Worm (Caenorhabditis elegans) whole organism, L4/young adult: Measurements from ENCODE around the gene srz-18.
A peak's percentile ranks its signal among the peaks of the same experiment; 100 is the strongest.

Source experiments
- W03F9.2 ChIP-seq: fragments of 150-350 bp; optimal IDR thresholded peaks from 2 replicates; lab custom pipeline; 2014; ENCODE audit warnings: missing biosample characterization, missing genetic modification characterization
- dao-5 ChIP-seq: sonication (generic microtip); optimal IDR thresholded peaks from 2 replicates; lab custom pipeline; 2016; ENCODE audit warnings: missing genotype, missing genetic modification characterization, moderate library complexity, missing compliant biosample characterization
- him-1 ChIP-seq: sonication (generic microtip); optimal IDR thresholded peaks from 2 replicates; lab custom pipeline; 2016; ENCODE audit warnings: missing genotype, missing genetic modification reagents, missing genetic modification characterization, missing compliant biosample characterization

Gene srz-18

DNA sequence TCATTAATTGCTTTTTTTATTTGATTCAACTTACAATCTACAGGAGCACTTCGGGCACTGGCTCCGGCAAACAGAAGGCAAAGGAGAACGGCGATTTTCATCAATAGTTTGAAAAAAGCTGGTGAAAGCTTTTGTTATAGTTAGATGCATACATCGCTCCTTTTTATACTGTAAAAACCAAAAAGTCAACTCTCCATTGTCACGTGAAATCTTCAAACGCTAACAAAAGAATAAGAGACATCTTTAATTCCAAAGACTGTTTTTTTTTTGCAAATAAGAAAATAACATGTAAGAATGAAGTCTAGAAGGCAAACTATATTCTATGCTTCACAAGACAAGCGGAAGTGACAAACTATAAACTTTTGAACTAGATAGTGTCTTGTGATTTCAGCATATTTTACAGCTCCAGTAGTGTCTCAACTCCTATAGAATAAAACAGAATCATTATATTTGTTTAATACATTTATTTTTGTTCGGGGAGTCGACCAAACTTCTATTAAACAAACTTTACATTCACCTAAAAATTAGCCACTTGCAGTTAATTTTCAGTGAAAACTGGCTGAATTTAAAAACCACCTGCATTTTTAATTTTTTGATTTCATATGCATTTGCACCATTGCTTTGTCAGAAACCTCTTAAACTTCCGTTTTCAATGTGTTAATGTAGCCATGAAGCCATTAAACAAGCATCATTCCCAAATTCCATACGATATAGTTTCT lies at the start of gene srz-18, which contains the start of gene F46B3.9:
TSS of gene srz-18 (plus strand) at position 669 of the 719 bp plus-strand sequence.
TSS of gene F46B3.9 (minus strand) at position 101 of the 719 bp plus-strand sequence.
- TF ChIP-seq W03F9.2 (tag; lab: Kevin White, UChicago) = no peak
- TF ChIP-seq dao-5 (tag; lab: Kevin White, UChicago) = no peak
- TF ChIP-seq him-1 (tag; lab: Kevin White, UChicago) = no peak

DNA sequence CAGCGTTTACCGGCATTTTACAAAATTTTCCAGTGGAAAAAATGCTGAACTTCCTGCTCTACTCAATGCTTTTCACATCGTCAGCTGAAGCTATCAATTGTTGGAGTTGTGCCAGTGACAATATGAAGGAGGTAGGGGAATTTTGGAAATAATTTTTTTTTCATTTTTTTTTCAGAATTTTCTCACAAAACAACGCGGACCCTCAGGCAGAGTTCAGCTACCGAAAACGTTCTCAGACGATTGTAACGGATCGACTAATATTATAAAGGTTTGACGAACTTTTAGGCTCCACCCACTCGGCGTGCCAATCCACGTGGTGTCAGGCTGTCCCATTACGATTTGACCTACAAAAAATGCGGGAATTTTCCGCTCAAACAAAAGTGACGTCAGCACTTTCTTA lies 47.0 kb upstream of the srz-18 start, which contains the start of gene F26F2.8:
TSS of gene F26F2.8 (plus strand) at position 13 of the 400 bp plus-strand sequence.
- TF ChIP-seq W03F9.2 (tag; lab: Kevin White, UChicago) = no peak
- no peak for TF ChIP-seq dao-5 (tag; lab: Kevin White, UChicago)
- TF ChIP-seq him-1 (tag; lab: Kevin White, UChicago) = no peak

DNA sequence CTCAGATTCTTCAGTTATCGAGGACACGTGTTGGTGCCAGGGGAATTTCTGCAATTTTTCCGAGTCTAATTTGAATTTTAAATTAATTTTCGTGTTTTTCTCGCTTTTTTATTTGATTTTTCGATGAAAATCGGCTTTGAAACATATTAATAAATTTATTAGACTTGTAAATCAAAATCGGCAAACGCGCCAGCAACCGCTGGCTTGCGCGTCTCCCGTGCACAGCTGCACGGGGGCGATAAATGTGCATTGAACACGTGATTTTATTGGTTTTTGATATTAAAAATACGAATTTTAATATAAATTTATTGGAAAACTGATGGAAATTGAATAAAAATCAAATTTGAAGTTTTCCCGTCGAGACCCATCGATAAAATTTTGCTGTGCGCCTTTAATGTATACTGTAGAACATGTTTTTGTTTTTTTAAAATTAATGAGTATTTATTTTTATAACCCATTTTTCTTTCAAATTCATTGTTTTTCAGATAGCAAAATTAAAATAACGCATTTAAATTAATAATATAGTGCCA lies 45.9 kb upstream of the srz-18 start, which contains the start of gene F26F2.7:
TSS of gene F26F2.7 (plus strand) at position 480 of the 530 bp plus-strand sequence.
- no peak for TF ChIP-seq dao-5 (tag; lab: Kevin White, UChicago)
- peak; percentile 95 for TF ChIP-seq W03F9.2 (tag; lab: Kevin White, UChicago)
- peak; percentile 1 for TF ChIP-seq him-1 (tag; lab: Kevin White, UChicago)

DNA sequence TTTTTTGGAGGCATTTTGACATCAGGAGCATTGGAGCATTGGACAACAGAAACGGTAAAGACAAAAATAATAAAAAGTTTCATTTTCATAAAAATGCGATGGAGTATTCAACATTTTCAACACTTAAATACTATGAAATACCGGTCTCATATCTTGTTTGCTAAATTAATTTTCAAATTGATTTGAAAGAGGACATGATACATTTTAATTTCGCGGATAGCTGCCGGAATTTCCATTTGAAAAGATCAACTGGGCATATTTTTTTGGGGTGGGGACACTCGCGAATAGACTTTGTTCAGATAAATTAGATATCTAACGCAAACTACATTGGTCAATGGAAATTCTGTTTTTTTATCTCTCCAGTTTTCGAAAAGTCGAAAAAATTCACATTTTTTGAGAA lies 31.8 kb upstream of the srz-18 start, which contains the start of gene F26F2.10:
TSS of gene F26F2.10 (minus strand) at position 101 of the 400 bp plus-strand sequence.
- TF ChIP-seq W03F9.2 (tag; lab: Kevin White, UChicago) (no peak), dao-5 (tag; lab: Kevin White, UChicago) (no peak), him-1 (tag; lab: Kevin White, UChicago) (no peak)

DNA sequence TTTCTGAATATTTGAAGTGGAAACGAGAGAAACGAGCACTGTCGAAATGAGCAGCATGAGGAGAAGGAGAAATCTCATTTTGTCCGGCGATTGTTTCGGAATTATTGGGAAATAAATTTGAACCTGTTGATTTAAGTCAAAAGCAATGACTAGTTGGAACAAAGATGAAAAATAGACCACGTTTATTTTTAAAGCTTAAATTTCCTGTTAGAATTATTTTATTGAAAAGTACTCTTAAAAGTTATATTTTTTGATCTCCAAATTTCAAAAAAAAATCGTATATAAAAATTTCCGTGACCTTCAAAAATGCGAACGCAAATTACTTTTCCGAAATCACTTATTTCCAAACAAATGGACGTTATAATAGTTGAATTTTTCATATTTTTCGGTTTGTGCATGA lies 30.9 kb upstream of the srz-18 start, which contains the start of gene F26F2.11:
TSS of gene F26F2.11 (minus strand) at position 101 of the 400 bp plus-strand sequence.
- no peak for TF ChIP-seq dao-5 (tag; lab: Kevin White, UChicago)
- no peak for TF ChIP-seq W03F9.2 (tag; lab: Kevin White, UChicago)
- no peak for TF ChIP-seq him-1 (tag; lab: Kevin White, UChicago)

ce11 chrV:20597076-20597475 lies 29.4 kb upstream of the srz-18 start, which contains the start of gene F46B3.1:
F46B3.1 (minus strand) TSS chrV:20597176.
- TF ChIP-seq W03F9.2 (tag; lab: Kevin White, UChicago) (no peak), him-1 (tag; lab: Kevin White, UChicago) (no peak), dao-5 (tag; lab: Kevin White, UChicago) (no peak)

DNA sequence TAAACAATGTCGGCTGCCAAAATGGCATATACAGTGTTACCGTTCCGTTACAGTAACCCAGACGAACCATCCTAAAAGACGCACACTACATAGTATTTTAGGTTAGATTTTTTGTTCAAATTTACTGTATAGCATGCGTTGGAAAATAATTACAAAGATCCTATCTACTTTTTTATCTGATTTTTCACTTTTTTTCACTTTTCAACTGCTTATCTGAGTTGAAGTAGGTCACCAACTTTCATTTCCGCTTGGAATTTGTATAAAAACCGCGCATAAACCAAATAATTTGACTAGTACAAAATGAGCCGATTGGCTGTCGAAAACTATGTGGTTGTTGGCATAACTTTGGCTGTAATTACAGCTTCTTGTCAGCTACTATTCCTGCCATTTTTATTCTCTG lies 26.7 kb upstream of the srz-18 start, which contains the start of gene col-163:
TSS of gene col-163 (plus strand) at position 301 of the 400 bp plus-strand sequence.
- TF ChIP-seq him-1 (tag; lab: Kevin White, UChicago) (no peak), W03F9.2 (tag; lab: Kevin White, UChicago) (no peak), dao-5 (tag; lab: Kevin White, UChicago) (no peak)

ce11 chrV:20600704-20601103 lies 25.8 kb upstream of the srz-18 start:
- no peak for TF ChIP-seq W03F9.2 (tag; lab: Kevin White, UChicago)
- TF ChIP-seq him-1 (tag; lab: Kevin White, UChicago) = no peak
- TF ChIP-seq dao-5 (tag; lab: Kevin White, UChicago) = no peak

- TF ChIP-seq W03F9.2 (tag; lab: Kevin White, UChicago) (no peak), dao-5 (tag; lab: Kevin White, UChicago) (no peak), him-1 (tag; lab: Kevin White, UChicago) (no peak)
Observed at ce11 chrV:20603014-20603413, 23.5 kb upstream of the srz-18 start, which contains the start of gene ttr-11. ttr-11 (plus strand) TSS chrV:20603314.

DNA sequence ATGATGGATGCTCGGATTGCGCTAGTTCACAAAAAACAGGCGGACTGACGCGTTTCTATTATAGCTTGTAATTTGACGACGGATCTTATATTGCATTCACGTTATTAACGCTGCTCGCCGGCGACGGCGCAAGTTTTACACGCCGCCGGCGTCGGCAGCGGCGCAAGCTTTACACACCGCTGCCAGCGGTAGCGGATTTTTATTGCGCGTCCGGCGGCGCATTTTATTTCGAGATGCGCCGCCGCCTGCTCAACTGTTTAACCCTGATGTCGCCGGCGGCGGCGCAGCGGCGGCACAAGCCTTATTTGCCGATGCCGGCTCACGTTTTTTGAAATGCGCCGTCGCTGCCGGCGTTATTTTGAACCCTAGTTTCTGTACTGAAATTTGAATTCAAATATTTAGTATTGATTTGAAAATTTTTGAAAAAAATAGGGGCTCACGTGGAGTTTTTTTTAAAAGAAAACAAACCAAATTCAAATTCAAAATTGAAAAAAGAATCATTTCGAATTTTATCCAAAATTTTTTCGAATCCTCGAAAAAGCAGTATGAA lies 21.8 kb upstream of the srz-18 start, which contains the start of gene ttr-57:
TSS of gene ttr-57 (plus strand) at position 500 of the 550 bp plus-strand sequence.
- no peak for TF ChIP-seq dao-5 (tag; lab: Kevin White, UChicago)
- TF ChIP-seq him-1 (tag; lab: Kevin White, UChicago) = no peak
- no peak for TF ChIP-seq W03F9.2 (tag; lab: Kevin White, UChicago)

- TF ChIP-seq W03F9.2 (tag; lab: Kevin White, UChicago) = no peak
- no peak for TF ChIP-seq dao-5 (tag; lab: Kevin White, UChicago)
- TF ChIP-seq him-1 (tag; lab: Kevin White, UChicago) = no peak
Observed at ce11 chrV:20606617-20607016, 19.9 kb upstream of the srz-18 start, which contains the start of gene F46B3.23. F46B3.23 (minus strand) TSS chrV:20606717.

DNA sequence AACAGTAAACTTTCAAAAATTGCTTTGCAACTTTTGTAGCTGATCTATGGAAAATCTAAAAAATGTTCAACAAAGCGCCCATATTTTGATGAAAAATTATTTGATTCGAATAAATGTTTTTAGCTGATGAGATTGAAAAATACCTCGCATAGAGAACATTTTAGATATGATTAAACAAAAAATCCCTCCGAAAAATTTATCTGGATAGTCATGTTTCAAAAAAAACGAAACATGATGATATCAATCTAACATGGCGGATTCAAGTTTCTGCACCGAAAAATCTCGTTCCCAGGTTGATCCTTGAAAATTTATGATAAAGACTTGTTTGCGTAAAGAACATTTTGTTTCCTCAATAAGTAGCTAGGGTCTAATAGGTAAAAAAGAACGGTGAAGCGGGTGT lies 17.8 kb upstream of the srz-18 start, which contains the start of gene ttr-12:
TSS of gene ttr-12 (minus strand) at position 101 of the 400 bp plus-strand sequence.
- TF ChIP-seq him-1 (tag; lab: Kevin White, UChicago) (no peak), dao-5 (tag; lab: Kevin White, UChicago) (no peak), W03F9.2 (tag; lab: Kevin White, UChicago) (no peak)
